Fruit fly (Drosophila melanogaster) whole organism, embryonic: ENCODE results near the gene CG5056.
A peak's percentile ranks its signal among the peaks of the same experiment; 100 is the strongest.

ENCODE experiments used
- Atf6 ChIP-seq: fragments of 200-800 bp; sonication (Bioruptor generic); IDR thresholded peaks from 2 replicates; pipeline ENCODE4 v1.3.6; 2022; ENCODE audit warnings: missing biosample characterization, missing genetic modification characterization
- CG1024 ChIP-seq: fragments of 200-800 bp; sonication (Bioruptor generic); IDR thresholded peaks from 2 replicates; pipeline ENCODE4 v1.3.6; 2022; ENCODE audit warnings: missing biosample characterization, missing genetic modification characterization
- CG11085 ChIP-seq: fragments of 200-800 bp; sonication (Bioruptor generic); IDR thresholded peaks from 2 replicates; pipeline ENCODE4 v1.3.6; 2022; ENCODE audit warnings: missing biosample characterization, missing genetic modification characterization
- CG11504 ChIP-seq: fragments of 200-800 bp; sonication (Bioruptor generic); optimal IDR thresholded peaks from 3 replicates; lab custom pipeline; 2019; ENCODE audit warnings: missing biosample characterization, mild to moderate bottlenecking, missing genetic modification characterization, moderate library complexity
- CG16813 ChIP-seq: fragments of 200-800 bp; sonication (Bioruptor generic); IDR thresholded peaks from 3 replicates; pipeline ENCODE4 v1.3.6; 2022; ENCODE audit warnings: missing biosample characterization, missing genetic modification characterization; ENCODE audit not compliant: partially characterized antibody
- CG16863 ChIP-seq: fragments of 200-800 bp; sonication (Bioruptor generic); optimal IDR thresholded peaks from 3 replicates; lab custom pipeline; 2016; ENCODE audit warnings: missing biosample characterization, missing genetic modification characterization
- CG32532 ChIP-seq: fragments of 200-800 bp; sonication (Bioruptor generic); IDR thresholded peaks from 2 replicates; pipeline ENCODE4 v1.3.6; 2022; ENCODE audit warnings: missing biosample characterization, missing genetic modification characterization
- CG3726 ChIP-seq: fragments of 200-800 bp; sonication (Bioruptor generic); IDR thresholded peaks from 3 replicates; pipeline ENCODE4, ENCODE4 v1.3.6; 2022; ENCODE audit warnings: missing biosample characterization, missing genetic modification characterization
- CG3838 ChIP-seq: fragments of 200-800 bp; sonication (Bioruptor generic); optimal IDR thresholded peaks from 3 replicates; lab custom pipeline; 2016; ENCODE audit warnings: missing biosample characterization, missing genetic modification characterization
- CG4730 ChIP-seq: fragments of 200-800 bp; sonication (Bioruptor generic); IDR thresholded peaks from 2 replicates; pipeline ENCODE4 v1.3.6; 2022; ENCODE audit warnings: missing biosample characterization, missing genetic modification characterization
- CG6654 ChIP-seq: fragments of 200-800 bp; sonication (Bioruptor generic); optimal IDR thresholded peaks from 2 replicates; lab custom pipeline; 2017; ENCODE audit warnings: missing biosample characterization, mild to moderate bottlenecking, missing genetic modification characterization
- CG6683 ChIP-seq: fragments of 200-800 bp; sonication (Bioruptor generic); optimal IDR thresholded peaks from 2 replicates; lab custom pipeline; 2017; ENCODE audit warnings: missing biosample characterization, mild to moderate bottlenecking, missing genetic modification characterization, missing genetic modification reagents
- CG7271 ChIP-seq: fragments of 200-800 bp; sonication (Bioruptor generic); optimal IDR thresholded peaks from 2 replicates; lab custom pipeline; 2018; ENCODE audit warnings: missing biosample characterization, mild to moderate bottlenecking, missing genetic modification characterization, moderate library complexity
- CG8281 ChIP-seq: fragments of 200-800 bp; sonication (Bioruptor generic); optimal IDR thresholded peaks from 2 replicates; lab custom pipeline; 2018; ENCODE audit warnings: missing biosample characterization, mild to moderate bottlenecking, missing genetic modification characterization, moderate library complexity
- CG8478 ChIP-seq: fragments of >200 bp; optimal IDR thresholded peaks from 2 replicates; lab custom pipeline; 2018
- Dip3 ChIP-seq: fragments of 200-800 bp; sonication (Bioruptor generic); optimal IDR thresholded peaks from 3 replicates; lab custom pipeline; 2016; ENCODE audit warnings: missing biosample characterization, missing genetic modification characterization
- Ets65A ChIP-seq: fragments of 200-800 bp; sonication (Bioruptor generic); peaks from one replicate; lab custom pipeline; 2016; ENCODE audit warnings: missing biosample characterization, missing genetic modification characterization
- Fer2 ChIP-seq: fragments of 200-800 bp; sonication (Bioruptor generic); optimal IDR thresholded peaks from 2 replicates; lab custom pipeline; 2018; ENCODE audit warnings: missing biosample characterization, mild to moderate bottlenecking, missing genetic modification characterization, moderate library complexity
- HmgD ChIP-seq: fragments of 200-800 bp; sonication (Bioruptor generic); optimal IDR thresholded peaks from 3 replicates; lab custom pipeline; 2016; ENCODE audit warnings: missing biosample characterization, missing genetic modification characterization
- HmgZ ChIP-seq: fragments of 200-800 bp; sonication (Bioruptor generic); optimal IDR thresholded peaks from 2 replicates; lab custom pipeline; 2018; ENCODE audit warnings: missing biosample characterization, mild to moderate bottlenecking, missing genetic modification characterization
- Oaz ChIP-seq: fragments of 200-800 bp; sonication (Bioruptor generic); IDR thresholded peaks from 2 replicates; pipeline ENCODE4 v1.3.6; 2022; ENCODE audit warnings: missing biosample characterization, missing genetic modification characterization
- PHDP ChIP-seq: fragments of 200-800 bp; sonication (Bioruptor generic); optimal IDR thresholded peaks from 3 replicates; lab custom pipeline; 2018; ENCODE audit warnings: missing biosample characterization, mild to moderate bottlenecking, missing genetic modification characterization, moderate library complexity
- Ravus ChIP-seq: fragments of 200-800 bp; sonication (Bioruptor generic); IDR thresholded peaks from 2 replicates; pipeline ENCODE4 v1.3.6; 2022; ENCODE audit warnings: missing biosample characterization, missing genetic modification characterization
- amos ChIP-seq: fragments of 200-800 bp; sonication (Bioruptor generic); IDR thresholded peaks from 2 replicates; pipeline ENCODE4 v1.3.6; 2022; ENCODE audit warnings: missing biosample characterization, missing genetic modification characterization; ENCODE audit not compliant: partially characterized antibody
- ato ChIP-seq: fragments of 200-800 bp; sonication (Bioruptor generic); IDR thresholded peaks from 2 replicates; pipeline ENCODE4 v1.3.6; 2022; ENCODE audit warnings: missing biosample characterization, missing genetic modification characterization; ENCODE audit not compliant: partially characterized antibody
- bowl ChIP-seq: fragments of 200-800 bp; sonication (Bioruptor generic); IDR thresholded peaks from 2 replicates; pipeline ENCODE4 v1.3.6; 2022; ENCODE audit warnings: missing biosample characterization, missing genetic modification characterization
- cas ChIP-seq: fragments of 200-800 bp; sonication (Bioruptor generic); IDR thresholded peaks from 2 replicates; pipeline ENCODE4 v1.3.6; 2022; ENCODE audit warnings: missing biosample characterization, missing genetic modification characterization
- cg ChIP-seq: fragments of 200-800 bp; sonication (Bioruptor generic); optimal IDR thresholded peaks from 3 replicates; lab custom pipeline; 2019; ENCODE audit warnings: missing biosample characterization, mild to moderate bottlenecking, missing genetic modification characterization, moderate library complexity
- chn ChIP-seq: fragments of 200-800 bp; sonication (Bioruptor generic); optimal IDR thresholded peaks from 2 replicates; lab custom pipeline; 2016; ENCODE audit warnings: missing biosample characterization, missing genetic modification characterization
- ci ChIP-seq: fragments of 200-800 bp; sonication (Bioruptor generic); IDR thresholded peaks from 3 replicates; pipeline ENCODE4 v1.3.6; 2022; ENCODE audit warnings: missing biosample characterization, missing genetic modification characterization
- crp ChIP-seq, 2 experiments: fragments of 200-800 bp; sonication (Bioruptor generic); optimal IDR thresholded peaks; 2 replicates in 1 of 2; 3 replicates in 1 of 2; lab custom pipeline; 2017; ENCODE audit warnings: missing biosample characterization in 2 of 2, missing genetic modification characterization in 2 of 2, mild to moderate bottlenecking in 1 of 2, moderate library complexity in 1 of 2
- ewg ChIP-seq: fragments of 200-800 bp; sonication (Bioruptor generic); optimal IDR thresholded peaks from 3 replicates; lab custom pipeline; 2017; ENCODE audit warnings: mild to moderate bottlenecking, missing biosample characterization, missing genetic modification reagents, missing genetic modification characterization
- fd3F ChIP-seq: fragments of 200-800 bp; sonication (Bioruptor generic); optimal IDR thresholded peaks from 2 replicates; lab custom pipeline; 2018; ENCODE audit warnings: missing biosample characterization, mild to moderate bottlenecking, missing genetic modification characterization, moderate library complexity
- gsb ChIP-seq: fragments of 200-800 bp; sonication (Bioruptor generic); IDR thresholded peaks from 2 replicates; pipeline ENCODE4 v1.3.6; 2022; ENCODE audit warnings: missing biosample characterization, missing genetic modification characterization
- gsb-n ChIP-seq: fragments of 200-800 bp; sonication (Bioruptor generic); optimal IDR thresholded peaks from 3 replicates; lab custom pipeline; 2018; ENCODE audit warnings: missing biosample characterization, mild to moderate bottlenecking, missing genetic modification characterization
- h ChIP-seq: fragments of >200 bp; optimal IDR thresholded peaks from 2 replicates; lab custom pipeline; 2017
- ken ChIP-seq: fragments of 200-800 bp; sonication (Bioruptor generic); IDR thresholded peaks from 3 replicates; pipeline ENCODE4 v1.3.6; 2022; ENCODE audit warnings: missing biosample characterization, missing genetic modification characterization
- nerfin-2 ChIP-seq: fragments of 200-800 bp; sonication (Bioruptor generic); IDR thresholded peaks from 2 replicates; pipeline ENCODE4 v1.3.6; 2022; ENCODE audit warnings: missing biosample characterization, missing genetic modification characterization; ENCODE audit not compliant: partially characterized antibody
- nom ChIP-seq: fragments of 200-800 bp; sonication (Bioruptor generic); optimal IDR thresholded peaks from 2 replicates; lab custom pipeline; 2017; ENCODE audit warnings: missing biosample characterization, missing genetic modification characterization, mild to moderate bottlenecking, moderate library complexity, missing genetic modification reagents
- org-1 ChIP-seq: fragments of 200-800 bp; sonication (Bioruptor generic); optimal IDR thresholded peaks from 2 replicates; lab custom pipeline; 2017; ENCODE audit warnings: missing biosample characterization, missing genetic modification characterization
- pb ChIP-seq: fragments of 200-800 bp; sonication (Bioruptor generic); optimal IDR thresholded peaks from 3 replicates; lab custom pipeline; 2016; ENCODE audit warnings: missing biosample characterization, missing genetic modification characterization
- pho ChIP-seq: fragments of 200-800 bp; sonication (Bioruptor generic); optimal IDR thresholded peaks from 2 replicates; lab custom pipeline; 2016; ENCODE audit warnings: missing biosample characterization, missing genetic modification characterization
- prd ChIP-seq, 3 experiments: fragments of >200 bp in 2 of 3; fragments of 200-800 bp in 1 of 3; sonication (Bioruptor generic) in 1 of 3; optimal IDR thresholded peaks in 2 of 3; IDR thresholded peaks in 1 of 3; 2 replicates in 2 of 3; 3 replicates in 1 of 3; pipeline versions ENCODE4 v1.3.6 to Lab custom; 2017 to 2022; ENCODE audit warnings: missing biosample characterization in 1 of 3, missing genetic modification characterization in 1 of 3
- sisA ChIP-seq: fragments of 200-800 bp; sonication (Bioruptor generic); IDR thresholded peaks from 2 replicates; pipeline ENCODE4 v1.3.6; 2022; ENCODE audit warnings: missing biosample characterization, missing genetic modification characterization
- slbo ChIP-seq: fragments of 200-800 bp; sonication (Bioruptor generic); IDR thresholded peaks from 2 replicates; pipeline ENCODE4 v1.3.6; 2022; ENCODE audit warnings: missing biosample characterization, missing genetic modification characterization
- sna ChIP-seq: fragments of 200-800 bp; sonication (Bioruptor generic); IDR thresholded peaks from 2 replicates; pipeline ENCODE4 v1.3.6; 2022; ENCODE audit warnings: missing biosample characterization, missing genetic modification characterization; ENCODE audit not compliant: partially characterized antibody
- sr ChIP-seq: fragments of 200-800 bp; sonication (Bioruptor generic); IDR thresholded peaks from 3 replicates; pipeline ENCODE4 v1.3.6; 2022; ENCODE audit warnings: missing biosample characterization, missing genetic modification characterization
- stwl ChIP-seq: fragments of 200-800 bp; sonication (Bioruptor generic); optimal IDR thresholded peaks from 3 replicates; lab custom pipeline; 2018; ENCODE audit warnings: missing biosample characterization, mild to moderate bottlenecking, missing genetic modification characterization, moderate library complexity
- tap ChIP-seq: fragments of 200-800 bp; optimal IDR thresholded peaks from 3 replicates; lab custom pipeline; 2019; ENCODE audit warnings: missing biosample characterization, mild to moderate bottlenecking, missing genetic modification characterization, moderate library complexity
- tx ChIP-seq: fragments of 200-800 bp; sonication (Bioruptor generic); optimal IDR thresholded peaks from 2 replicates; lab custom pipeline; 2016; ENCODE audit warnings: missing biosample characterization, missing genetic modification characterization
- zf30C ChIP-seq: fragments of 200-800 bp; sonication (Bioruptor generic); optimal IDR thresholded peaks from 3 replicates; lab custom pipeline; 2018; ENCODE audit warnings: missing biosample characterization, mild to moderate bottlenecking, missing genetic modification characterization

The CG5056 gene

dm6 chr2L:10334854-10335277 lies 31.6 kb upstream of the CG5056 start (continued):
- no peak for TF ChIP-seq nerfin-2
- no peak for TF ChIP-seq CG6654 (GFP tag; lab: Kevin White, UChicago)
- peak; percentile 65 for TF ChIP-seq PHDP (tag; lab: Kevin White, UChicago)
- TF ChIP-seq tx = no peak
- no peak for TF ChIP-seq CG4730
- peak; percentile 24 for TF ChIP-seq fd3F (GFP tag; lab: Kevin White, UChicago)
- no peak for TF ChIP-seq CG11085 (GFP tag; lab: Robert Waterston, UW)
- no peak for TF ChIP-seq sisA (GFP tag; lab: Robert Waterston, UW)
- TF ChIP-seq cas = no peak
- no peak for TF ChIP-seq crp (GFP tag; optimal IDR thresholded peaks at IDR 0.05; lab: Kevin White, UChicago)
- peak; percentile 100 for TF ChIP-seq cg
- TF ChIP-seq zf30C (GFP tag; lab: Kevin White, UChicago) = no peak
- peak; percentile 92 for TF ChIP-seq HmgZ (tag; lab: Kevin White, UChicago)
- no peak for TF ChIP-seq chn (GFP tag; lab: Kevin White, UChicago)
- TF ChIP-seq CG3838 (GFP tag; lab: Kevin White, UChicago) = no peak
- TF ChIP-seq CG16813 (GFP tag; lab: Robert Waterston, UW) = 0 out of 3 replicates have a peak, but pooled peaks have one; percentile 40
- no peak for TF ChIP-seq Ravus (GFP tag; lab: Robert Waterston, UW)
- TF ChIP-seq CG3726 (GFP tag; lab: Robert Waterston, UW) = no peak
- TF ChIP-seq CG32532 = peak; percentile 76; the same call in 1 of the 2 replicates
- peak; percentile 65 for TF ChIP-seq stwl (tag; lab: Kevin White, UChicago)
- no peak for TF ChIP-seq ken (GFP tag; lab: Robert Waterston, UW)
- TF ChIP-seq nom (GFP tag; lab: Kevin White, UChicago) = peak; percentile 54
- no peak for TF ChIP-seq CG7271 (tag; lab: Kevin White, UChicago)
- TF ChIP-seq ci = no peak; the same call in 2 of the 3 replicates
- TF ChIP-seq tap (tag; lab: Kevin White, UChicago) = peak; percentile 34
- no peak for TF ChIP-seq gsb (GFP tag; lab: Robert Waterston, UW)
- no peak for TF ChIP-seq CG11504 (tag; lab: Kevin White, UChicago)
- no peak for TF ChIP-seq Ets65A
- no peak for TF ChIP-seq CG8478
- no peak for TF ChIP-seq Oaz (GFP tag; lab: Robert Waterston, UW)
- TF ChIP-seq prd (optimal IDR thresholded peaks at IDR 0.05; lab: Kevin White, UChicago) = no peak
- no peak; the same call in 1 of the 3 replicates for TF ChIP-seq prd (GFP tag; IDR thresholded peaks at IDR 0.05; lab: Robert Waterston, UW)
- peak; percentile 38 for TF ChIP-seq Fer2
- TF ChIP-seq CG8281 (tag; lab: Kevin White, UChicago) = peak; percentile 23
- TF ChIP-seq bowl = no peak; the same call in 1 of the 2 replicates
- TF ChIP-seq slbo = peak; percentile 64
- TF ChIP-seq pho (GFP tag; lab: Kevin White, UChicago) = peak; percentile 18
- peak; percentile 26 for TF ChIP-seq ewg (GFP tag; lab: Kevin White, UChicago)
- TF ChIP-seq Dip3 (GFP tag; lab: Kevin White, UChicago) = no peak
- no peak for TF ChIP-seq sr (GFP tag; lab: Robert Waterston, UW)
- peak; percentile 11 for TF ChIP-seq HmgD
- no peak for TF ChIP-seq org-1 (GFP tag; lab: Kevin White, UChicago)
- TF ChIP-seq Atf6 (GFP tag; lab: Robert Waterston, UW) = 0 out of 2 replicates have a peak, but pooled peaks have one; percentile 62
- TF ChIP-seq amos (GFP tag; lab: Robert Waterston, UW) = no peak; the same call in 1 of the 2 replicates
- peak; percentile 75; the same call in 1 of the 2 replicates for TF ChIP-seq CG1024 (GFP tag; lab: Robert Waterston, UW)
- peak; percentile 50 for TF ChIP-seq CG6683
- no peak for TF ChIP-seq h (lab: Kevin White, UChicago)
- TF ChIP-seq ato (GFP tag; lab: Robert Waterston, UW) = peak; percentile 13; the same call in 1 of the 2 replicates
- peak; percentile 63 for TF ChIP-seq sna
- peak; percentile 16 for TF ChIP-seq pb (GFP tag; lab: Kevin White, UChicago)
- TF ChIP-seq gsb-n (tag; lab: Kevin White, UChicago) = peak; percentile 59
- TF ChIP-seq CG16863 = peak; percentile 15
